Worm (Caenorhabditis elegans) whole organism, young adult: Measurements from ENCODE around the gene ZC190.7.

Experiments used
- F52B5.7 ChIP-seq: sonication (generic microtip); optimal IDR thresholded peaks from 2 replicates; lab custom pipeline; 2016; ENCODE audit warnings: mild to moderate bottlenecking, missing genetic modification characterization, missing compliant biosample characterization
- Y95B8A.8 ChIP-seq: fragments of 200-800 bp; sonication (Bioruptor generic); IDR thresholded peaks from 2 replicates; pipeline ENCODE4 v1.3.6; 2022; ENCODE audit warnings: missing genetic modification reagents, missing genetic modification characterization, missing compliant biosample characterization
- ama-1 ChIP-seq, 3 experiments: fragments of 150-350 bp in 1 of 3; sonication (generic microtip) in 2 of 3; optimal IDR thresholded peaks; 2 replicates each; lab custom pipeline; 2014 to 2018; ENCODE audit warnings: missing biosample characterization in 2 of 3, missing genetic modification characterization in 2 of 3, missing genetic modification reagents in 2 of 3
- ceh-40 ChIP-seq: fragments of 200-800 bp; sonication (Bioruptor generic); IDR thresholded peaks from 2 replicates; pipeline ENCODE4 v1.3.6; 2022; ENCODE audit warnings: missing genetic modification characterization, missing compliant biosample characterization
- ceh-91 ChIP-seq: fragments of 200-800 bp; sonication (Bioruptor generic); IDR thresholded peaks from 2 replicates; pipeline ENCODE4 v1.3.6; 2022; ENCODE audit warnings: missing genetic modification reagents, missing genetic modification characterization, missing compliant biosample characterization
- egl-44 ChIP-seq: fragments of 200-800 bp; sonication (Bioruptor generic); IDR thresholded peaks from 2 replicates; pipeline ENCODE4 v1.3.6; 2022; ENCODE audit warnings: missing genetic modification reagents, missing genetic modification characterization, missing compliant biosample characterization
- gei-17 ChIP-seq: fragments of 200-800 bp; sonication (Bioruptor generic); optimal IDR thresholded peaks from 2 replicates; lab custom pipeline; 2018; ENCODE audit warnings: mild to moderate bottlenecking, missing genetic modification characterization, missing compliant biosample characterization
- him-1 ChIP-seq: sonication (generic microtip); optimal IDR thresholded peaks from 2 replicates; lab custom pipeline; 2016; ENCODE audit warnings: missing genotype, missing genetic modification reagents, missing genetic modification characterization, missing compliant biosample characterization
- hlh-12 ChIP-seq: sonication (generic microtip); optimal IDR thresholded peaks from 2 replicates; lab custom pipeline; 2016; ENCODE audit warnings: missing genetic modification characterization, missing compliant biosample characterization
- nhr-27 ChIP-seq: fragments of 200-800 bp; sonication (Bioruptor generic); optimal IDR thresholded peaks from 2 replicates; lab custom pipeline; 2018; ENCODE audit warnings: mild to moderate bottlenecking, missing genetic modification characterization, moderate library complexity, missing compliant biosample characterization
- snpc-1.1 ChIP-seq: sonication (generic microtip); optimal IDR thresholded peaks from 2 replicates; lab custom pipeline; 2017; ENCODE audit warnings: missing genetic modification characterization, mild to moderate bottlenecking, missing compliant biosample characterization, antibody characterized with exemption, moderate library complexity, missing genotype, missing genetic modification reagents; ENCODE audit not compliant: insufficient read depth
- snpc-4 ChIP-seq, 5 experiments: fragments of 150-350 bp in 1 of 5; sonication (generic microtip) in 4 of 5; optimal IDR thresholded peaks; 2 replicates each; lab custom pipeline; 2014 to 2018; ENCODE audit warnings: missing genetic modification characterization in 5 of 5, missing biosample characterization in 3 of 5, antibody characterized with exemption in 2 of 5, mild to moderate bottlenecking in 2 of 5, missing compliant biosample characterization in 2 of 5, missing genotype in 2 of 5, moderate library complexity in 2 of 5, missing genetic modification reagents in 1 of 5

DNA sequence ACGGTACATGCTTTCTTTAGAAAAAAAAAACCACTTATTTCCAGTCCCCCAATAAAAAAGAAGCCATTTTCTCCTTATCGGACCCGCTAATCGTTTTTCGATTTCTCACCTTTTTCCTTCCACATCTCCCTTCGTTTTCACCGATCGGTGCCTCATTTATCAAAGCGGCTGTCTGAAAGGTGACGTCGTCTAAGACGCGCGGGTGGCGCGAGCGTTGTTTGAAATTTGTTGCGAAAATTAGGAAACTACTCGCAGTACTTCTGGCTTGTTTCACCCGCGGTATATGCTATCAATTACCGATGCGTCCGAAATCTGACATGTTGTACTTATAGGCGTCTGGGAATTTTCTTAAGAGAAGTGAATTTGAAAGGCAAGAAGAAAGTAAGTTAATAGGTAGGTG lies 34.5 kb downstream of the ZC190.7 start:
- TF ChIP-seq gei-17 (no peak), nhr-27 (tag; lab: Kevin White, UChicago) (no peak), ceh-40 (GFP tag; lab: Robert Waterston, UW) (no peak), ceh-91 (no peak), ama-1 (optimal IDR thresholded peaks at IDR 0.05; lab: Kevin White, UChicago) (no peak), ama-1 (GFP tag; optimal IDR thresholded peaks at IDR 0.05; lab: Kevin White, UChicago) (no peak), snpc-4 (GFP tag; optimal IDR thresholded peaks at IDR 0.05; lab: Kevin White, UChicago) (no peak), snpc-4 (tag; optimal IDR thresholded peaks at IDR 0.05; lab: Kevin White, UChicago) (no peak), him-1 (tag; lab: Kevin White, UChicago) (no peak), Y95B8A.8 (no peak), F52B5.7 (tag; lab: Kevin White, UChicago) (no peak), egl-44 (GFP tag; lab: Robert Waterston, UW) (no peak), hlh-12 (tag; lab: Kevin White, UChicago) (no peak), snpc-1.1 (tag; lab: Kevin White, UChicago) (no peak)
